Worm (Caenorhabditis elegans) whole organism, L1 larva: ENCODE measurements around the gene Y38E10A.28.

Experiments
- C16A3.4 ChIP-seq: fragments of 150-350 bp; optimal IDR thresholded peaks from 2 replicates; lab custom pipeline; 2014; ENCODE audit warnings: missing biosample characterization, missing genetic modification characterization
- C34B4.2 ChIP-seq: sonication (generic microtip); optimal IDR thresholded peaks from 2 replicates; lab custom pipeline; 2017; ENCODE audit warnings: mild to moderate bottlenecking, missing genetic modification characterization, missing compliant biosample characterization
- F16B12.6 ChIP-seq: fragments of 150-350 bp; optimal IDR thresholded peaks from 2 replicates; lab custom pipeline; 2014; ENCODE audit warnings: missing biosample characterization, missing genetic modification characterization
- aha-1 ChIP-seq: fragments of 150-350 bp; optimal IDR thresholded peaks from 2 replicates; lab custom pipeline; 2014; ENCODE audit warnings: missing biosample characterization, missing genetic modification characterization
- ceh-63 ChIP-seq: fragments of 200-800 bp; sonication (Bioruptor generic); optimal IDR thresholded peaks from 2 replicates; lab custom pipeline; 2018; ENCODE audit warnings: mild to moderate bottlenecking, missing genetic modification characterization, missing compliant biosample characterization
- ceh-8 ChIP-seq: fragments of 200-800 bp; sonication (Bioruptor generic); optimal IDR thresholded peaks from 2 replicates; lab custom pipeline; 2018; ENCODE audit warnings: mild to moderate bottlenecking, missing genetic modification characterization, moderate library complexity, missing compliant biosample characterization
- ceh-88 ChIP-seq: fragments of 200-800 bp; sonication (Bioruptor generic); IDR thresholded peaks from 2 replicates; pipeline ENCODE4 v1.3.6; 2022; ENCODE audit warnings: missing genetic modification characterization, missing compliant biosample characterization
- ceh-90 ChIP-seq: sonication (generic microtip); optimal IDR thresholded peaks from 2 replicates; lab custom pipeline; 2016; ENCODE audit warnings: missing genetic modification characterization, missing compliant biosample characterization
- ces-1 ChIP-seq: fragments of 150-350 bp; optimal IDR thresholded peaks from 2 replicates; lab custom pipeline; 2014; ENCODE audit warnings: missing biosample characterization, missing genetic modification reagents, missing genetic modification characterization
- dpl-1 ChIP-seq, 3 experiments: fragments of 150-350 bp in 2 of 3; sonication (generic microtip) in 1 of 3; optimal IDR thresholded peaks; 2 replicates each; lab custom pipeline; 2014 to 2017; ENCODE audit warnings: missing biosample characterization in 3 of 3, missing genetic modification characterization in 3 of 3, missing genetic modification reagents in 3 of 3
- efl-3 ChIP-seq: fragments of 200-800 bp; sonication (Bioruptor generic); optimal IDR thresholded peaks from 2 replicates; lab custom pipeline; 2018; ENCODE audit warnings: mild to moderate bottlenecking, missing genetic modification characterization, missing compliant biosample characterization
- egl-13 ChIP-seq: sonication (generic microtip); optimal IDR thresholded peaks from 2 replicates; lab custom pipeline; 2016; ENCODE audit warnings: missing genotype, missing genetic modification reagents, missing genetic modification characterization, missing compliant biosample characterization
- egl-27 ChIP-seq, 2 experiments: fragments of 150-350 bp in 1 of 2; sonication (generic microtip); optimal IDR thresholded peaks; 3 replicates each; lab custom pipeline; 2017 to 2018; ENCODE audit warnings: missing biosample characterization in 2 of 2, missing genetic modification characterization in 2 of 2, missing genetic modification reagents in 2 of 2
- ets-5 ChIP-seq: fragments of 200-800 bp; sonication (Bioruptor generic); IDR thresholded peaks from 2 replicates; pipeline ENCODE4 v1.3.6; 2022; ENCODE audit warnings: missing genetic modification characterization, missing compliant biosample characterization
- hlh-17 ChIP-seq: fragments of 200-800 bp; sonication (Bioruptor generic); optimal IDR thresholded peaks from 2 replicates; lab custom pipeline; 2018; ENCODE audit warnings: missing genetic modification characterization, mild to moderate bottlenecking, missing compliant biosample characterization, moderate library complexity, borderline replicate concordance
- hlh-4 ChIP-seq: sonication (generic microtip); optimal IDR thresholded peaks from 2 replicates; lab custom pipeline; 2016; ENCODE audit warnings: mild to moderate bottlenecking, missing genetic modification characterization, missing compliant biosample characterization
- hpl-2 ChIP-seq: fragments of 150-350 bp; optimal IDR thresholded peaks from 2 replicates; lab custom pipeline; 2014; ENCODE audit warnings: missing biosample characterization, missing genetic modification reagents, missing genetic modification characterization
- irx-1 ChIP-seq: sonication (generic microtip); optimal IDR thresholded peaks from 2 replicates; lab custom pipeline; 2016; ENCODE audit warnings: missing genetic modification characterization, missing compliant biosample characterization
- isw-1 ChIP-seq: fragments of 200-800 bp; sonication (Bioruptor generic); IDR thresholded peaks from 2 replicates; pipeline ENCODE4 v1.3.6; 2022; ENCODE audit warnings: missing genetic modification characterization, missing compliant biosample characterization
- jun-1 ChIP-seq: fragments of 150-350 bp; optimal IDR thresholded peaks from 2 replicates; lab custom pipeline; 2014; ENCODE audit warnings: missing biosample characterization, missing genetic modification reagents, missing genetic modification characterization
- lin-13 ChIP-seq: fragments of 150-350 bp; optimal IDR thresholded peaks from 2 replicates; lab custom pipeline; 2014; ENCODE audit warnings: missing biosample characterization, missing genetic modification reagents, missing genetic modification characterization
- lin-15B ChIP-seq: fragments of 150-350 bp; sonication (generic microtip); optimal IDR thresholded peaks from 3 replicates; lab custom pipeline; 2014; ENCODE audit warnings: missing biosample characterization, missing genetic modification characterization
- lin-35 ChIP-seq, 2 experiments: fragments of 150-350 bp; optimal IDR thresholded peaks; 2 replicates each; lab custom pipeline; 2014; ENCODE audit warnings: missing biosample characterization in 2 of 2, missing genetic modification characterization in 2 of 2, missing genetic modification reagents in 2 of 2
- lin-39 ChIP-seq: fragments of 150-350 bp; optimal IDR thresholded peaks from 2 replicates; lab custom pipeline; 2014; ENCODE audit warnings: missing biosample characterization, missing genetic modification reagents, missing genetic modification characterization
- lsy-2 ChIP-seq, 2 experiments: fragments of 150-350 bp; optimal IDR thresholded peaks; 2 replicates each; lab custom pipeline; 2014; ENCODE audit warnings: missing biosample characterization in 2 of 2, missing genetic modification characterization in 2 of 2
- mef-2 ChIP-seq: fragments of 150-350 bp; optimal IDR thresholded peaks from 2 replicates; lab custom pipeline; 2014; ENCODE audit warnings: missing biosample characterization, missing genetic modification characterization
- mep-1 ChIP-seq: fragments of 150-350 bp; optimal IDR thresholded peaks from 2 replicates; lab custom pipeline; 2014; ENCODE audit warnings: missing biosample characterization, missing genetic modification characterization
- nhr-11 ChIP-seq: fragments of 150-350 bp; optimal IDR thresholded peaks from 2 replicates; lab custom pipeline; 2014; ENCODE audit warnings: missing biosample characterization, missing genetic modification characterization
- nhr-12 ChIP-seq: sonication (generic microtip); optimal IDR thresholded peaks from 2 replicates; lab custom pipeline; 2017; ENCODE audit warnings: missing biosample characterization, missing genetic modification characterization
- nhr-20 ChIP-seq: sonication (generic microtip); optimal IDR thresholded peaks from 2 replicates; lab custom pipeline; 2016; ENCODE audit warnings: mild to moderate bottlenecking, missing genetic modification characterization, missing compliant biosample characterization
- nhr-47 ChIP-seq: sonication (generic microtip); optimal IDR thresholded peaks from 2 replicates; lab custom pipeline; 2016; ENCODE audit warnings: mild to moderate bottlenecking, missing genetic modification characterization, moderate library complexity, missing compliant biosample characterization
- nhr-71 ChIP-seq: sonication (generic microtip); optimal IDR thresholded peaks from 2 replicates; lab custom pipeline; 2016; ENCODE audit warnings: mild to moderate bottlenecking, missing genetic modification characterization, moderate library complexity, missing compliant biosample characterization
- nhr-77 ChIP-seq: fragments of 150-350 bp; optimal IDR thresholded peaks from 2 replicates; lab custom pipeline; 2014; ENCODE audit warnings: missing biosample characterization, missing genetic modification characterization
- nhr-85 ChIP-seq: sonication (generic microtip); peaks from one replicate; lab custom pipeline; 2016; ENCODE audit warnings: missing genetic modification characterization, inconsistent platforms, missing compliant biosample characterization
- pax-3 ChIP-seq: fragments of 200-800 bp; sonication (Bioruptor generic); optimal IDR thresholded peaks from 2 replicates; lab custom pipeline; 2018; ENCODE audit warnings: mild to moderate bottlenecking, missing genetic modification characterization, moderate library complexity, missing compliant biosample characterization
- pqm-1 ChIP-seq: sonication (generic microtip); optimal IDR thresholded peaks from 3 replicates; lab custom pipeline; 2017; ENCODE audit warnings: missing biosample characterization, missing genetic modification characterization
- rnt-1 ChIP-seq: sonication (generic microtip); optimal IDR thresholded peaks from 2 replicates; lab custom pipeline; 2016; ENCODE audit warnings: mild to moderate bottlenecking, missing genetic modification characterization, moderate library complexity, missing compliant biosample characterization
- skn-1 ChIP-seq: fragments of 150-350 bp; optimal IDR thresholded peaks from 2 replicates; lab custom pipeline; 2014; ENCODE audit warnings: missing biosample characterization, missing genetic modification characterization
- snu-23 ChIP-seq: sonication (generic microtip); optimal IDR thresholded peaks from 2 replicates; lab custom pipeline; 2016; ENCODE audit warnings: missing genetic modification characterization, missing compliant biosample characterization
- sox-4 ChIP-seq: sonication (generic microtip); optimal IDR thresholded peaks from 2 replicates; lab custom pipeline; 2016; ENCODE audit warnings: missing genetic modification characterization, missing compliant biosample characterization
- sptf-1 ChIP-seq: fragments of 150-350 bp; optimal IDR thresholded peaks from 2 replicates; lab custom pipeline; 2014; ENCODE audit warnings: missing biosample characterization, missing genetic modification characterization
- sup-37 ChIP-seq: fragments of 200-800 bp; sonication (Bioruptor generic); optimal IDR thresholded peaks from 2 replicates; lab custom pipeline; 2018; ENCODE audit warnings: mild to moderate bottlenecking, missing genetic modification characterization, missing compliant biosample characterization
- swsn-7 ChIP-seq: sonication (generic microtip); optimal IDR thresholded peaks from 2 replicates; lab custom pipeline; 2016; ENCODE audit warnings: missing genetic modification characterization, missing compliant biosample characterization
- tbx-2 ChIP-seq: sonication (generic microtip); optimal IDR thresholded peaks from 2 replicates; lab custom pipeline; 2016; ENCODE audit warnings: missing genetic modification characterization, missing compliant biosample characterization
- unc-130 ChIP-seq: fragments of 150-350 bp; optimal IDR thresholded peaks from 2 replicates; lab custom pipeline; 2017; ENCODE audit warnings: missing biosample characterization, missing genetic modification characterization, inconsistent platforms
- unc-30 ChIP-seq: sonication (generic microtip); optimal IDR thresholded peaks from 2 replicates; lab custom pipeline; 2017; ENCODE audit warnings: missing biosample characterization, missing genetic modification characterization
- unc-86 ChIP-seq: sonication (generic microtip); optimal IDR thresholded peaks from 2 replicates; lab custom pipeline; 2016; ENCODE audit warnings: missing genetic modification characterization, missing compliant biosample characterization
- vab-15 ChIP-seq: sonication (generic microtip); optimal IDR thresholded peaks from 2 replicates; lab custom pipeline; 2017; ENCODE audit warnings: missing genotype, mild to moderate bottlenecking, missing genetic modification characterization, missing compliant biosample characterization
- xbp-1 ChIP-seq: sonication (generic microtip); optimal IDR thresholded peaks from 2 replicates; lab custom pipeline; 2016; ENCODE audit warnings: missing genetic modification characterization, missing compliant biosample characterization
- zip-4 ChIP-seq: fragments of 200-800 bp; sonication (Bioruptor generic); optimal IDR thresholded peaks from 2 replicates; lab custom pipeline; 2018; ENCODE audit warnings: mild to moderate bottlenecking, missing genetic modification characterization, moderate library complexity, missing compliant biosample characterization
- ztf-11 ChIP-seq, 2 experiments: sonication (generic microtip); optimal IDR thresholded peaks; 2 replicates each; lab custom pipeline; 2016 to 2017; ENCODE audit warnings: missing genetic modification characterization in 2 of 2, missing biosample characterization in 1 of 2, missing compliant biosample characterization in 1 of 2
- ztf-4 ChIP-seq: fragments of 150-350 bp; optimal IDR thresholded peaks from 2 replicates; lab custom pipeline; 2014; ENCODE audit warnings: missing biosample characterization, missing genetic modification characterization

The Y38E10A.28 gene

DNA sequence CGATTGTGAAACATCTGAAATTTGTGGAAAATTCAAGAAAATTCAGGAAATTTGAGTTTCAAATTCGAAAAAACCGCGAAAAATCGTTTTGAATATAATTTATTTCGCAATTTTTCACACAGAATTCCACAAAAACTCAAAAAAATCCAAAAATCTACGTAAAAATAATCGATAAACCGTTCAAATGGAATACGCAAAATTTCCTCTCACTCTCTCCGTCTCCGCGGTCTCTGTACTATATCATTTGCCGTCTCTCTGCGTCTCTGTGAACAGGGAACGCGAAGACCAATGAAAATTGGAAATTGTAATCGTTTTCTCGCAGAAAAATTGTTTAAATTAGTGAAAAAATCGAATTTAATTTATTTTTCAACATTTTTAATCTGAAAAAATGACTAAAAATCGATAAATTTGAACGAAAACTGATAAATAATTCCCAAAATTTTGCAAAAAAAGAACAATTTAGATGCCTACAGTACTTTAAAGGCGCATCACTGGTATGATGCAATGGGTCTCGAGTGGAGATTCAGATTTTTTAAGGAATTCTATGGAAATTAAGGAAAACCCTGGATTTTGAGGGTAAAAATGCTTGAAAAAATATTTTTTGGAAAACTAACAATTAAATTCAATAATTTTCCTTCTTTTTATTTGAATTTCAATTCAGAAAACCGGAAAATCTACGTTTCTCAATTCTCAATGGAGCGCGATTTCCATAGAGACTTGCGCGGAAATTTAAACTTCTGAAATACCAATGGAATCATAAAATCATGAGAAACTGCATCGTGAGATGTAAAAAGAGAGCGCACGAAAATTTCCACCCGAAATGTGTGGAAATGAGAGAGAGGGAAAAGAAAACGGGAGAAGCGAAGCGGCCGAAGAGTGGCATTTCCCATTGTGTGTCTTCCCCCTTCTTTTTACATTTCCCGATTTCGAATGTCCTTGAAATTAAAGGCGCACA is 25.5 kb upstream of the Y38E10A.28 start, which contains the start of the genes ceh-100 and lips-15 (continued):
- no peak for TF ChIP-seq isw-1 (GFP tag; lab: Robert Waterston, UW)
- peak; percentile 76 for TF ChIP-seq lin-15B
- TF ChIP-seq ceh-63 (GFP tag; lab: Kevin White, UChicago): no peak
- TF ChIP-seq snu-23 (GFP tag; lab: Kevin White, UChicago): peak; percentile 42
- no peak for TF ChIP-seq zip-4 (GFP tag; lab: Kevin White, UChicago)
- TF ChIP-seq nhr-11: no peak
- TF ChIP-seq pqm-1: no peak
- no peak for TF ChIP-seq lin-39 (tag; lab: Kevin White, UChicago)
- peak; percentile 5 for TF ChIP-seq lin-13 (GFP tag; lab: Kevin White, UChicago)
- peak; percentile 8 for TF ChIP-seq C16A3.4 (tag; lab: Kevin White, UChicago)
- no peak for TF ChIP-seq F16B12.6 (tag; lab: Kevin White, UChicago)
- no peak for TF ChIP-seq vab-15 (tag; lab: Kevin White, UChicago)
- TF ChIP-seq irx-1 (tag; lab: Kevin White, UChicago): no peak
- TF ChIP-seq nhr-12 (tag; lab: Kevin White, UChicago): no peak
- no peak for TF ChIP-seq ceh-88 (GFP tag; lab: Robert Waterston, UW)
- TF ChIP-seq mef-2 (tag; lab: Kevin White, UChicago): no peak
- TF ChIP-seq sup-37 (GFP tag; lab: Kevin White, UChicago): no peak
- TF ChIP-seq swsn-7 (tag; lab: Kevin White, UChicago): no peak
- TF ChIP-seq ces-1 (GFP tag; lab: Kevin White, UChicago): no peak
- no peak for TF ChIP-seq nhr-71 (tag; lab: Kevin White, UChicago)
- peak; percentile 8 to 65 for TF ChIP-seq lin-35 (GFP tag; optimal IDR thresholded peaks at IDR 0.05; lab: Kevin White, UChicago)
- no peak for TF ChIP-seq C34B4.2 (tag; lab: Kevin White, UChicago)
- TF ChIP-seq unc-30 (tag; lab: Kevin White, UChicago): no peak
- TF ChIP-seq hlh-17 (GFP tag; lab: Kevin White, UChicago): no peak
- TF ChIP-seq egl-13 (tag; lab: Kevin White, UChicago): no peak
- no peak for TF ChIP-seq sox-4 (tag; lab: Kevin White, UChicago)
- TF ChIP-seq dpl-1 (GFP tag; optimal IDR thresholded peaks at IDR 0.05; lab: Kevin White, UChicago): peak; percentile 13 to 70 (median 45)
- no peak for TF ChIP-seq efl-3
- no peak for TF ChIP-seq aha-1 (tag; lab: Kevin White, UChicago)
- TF ChIP-seq tbx-2: peak; percentile 8
- no peak for TF ChIP-seq jun-1
- no peak for TF ChIP-seq nhr-77
- TF ChIP-seq ztf-11 (tag; optimal IDR thresholded peaks at IDR 0.05; lab: Kevin White, UChicago): no peak
- no peak for TF ChIP-seq unc-86 (tag; lab: Kevin White, UChicago)
- no peak for TF ChIP-seq pax-3 (tag; lab: Kevin White, UChicago)
- TF ChIP-seq skn-1 (tag; lab: Kevin White, UChicago): peak; percentile 17
- TF ChIP-seq unc-130 (tag; lab: Kevin White, UChicago): no peak
- no peak for TF ChIP-seq xbp-1 (tag; lab: Kevin White, UChicago)
- TF ChIP-seq ceh-8 (GFP tag; lab: Kevin White, UChicago): no peak
- TF ChIP-seq egl-27 (tag; optimal IDR thresholded peaks at IDR 0.05; lab: Kevin White, UChicago): no peak
- no peak for TF ChIP-seq ztf-4 (tag; lab: Kevin White, UChicago)
- peak; percentile 62 for TF ChIP-seq nhr-85
- no peak for TF ChIP-seq ceh-90 (tag; lab: Kevin White, UChicago)
- TF ChIP-seq sptf-1 (tag; lab: Kevin White, UChicago): no peak
- TF ChIP-seq ets-5 (GFP tag; lab: Robert Waterston, UW): no peak
- no peak for TF ChIP-seq nhr-20
- peak; percentile 33 for TF ChIP-seq mep-1 (tag; lab: Kevin White, UChicago)
- TF ChIP-seq lsy-2 (tag; optimal IDR thresholded peaks at IDR 0.05; lab: Kevin White, UChicago): peak; percentile 22 to 23
- no peak for TF ChIP-seq hpl-2 (GFP tag; lab: Kevin White, UChicago)
- TF ChIP-seq hlh-4 (tag; lab: Kevin White, UChicago): no peak
- no peak for TF ChIP-seq nhr-47 (tag; lab: Kevin White, UChicago)
- TF ChIP-seq rnt-1 (tag; lab: Kevin White, UChicago): no peak
